Fruit fly (Drosophila melanogaster) S2 (cell line): ENCODE measurements around the gene Cpr72Ea.

Experiments
- CG8478 ChIP-seq: fragments of >200 bp; optimal IDR thresholded peaks from 2 replicates; lab custom pipeline; 2018
- CTCF ChIP-seq, 2 experiments: fragments of >200 bp; optimal IDR thresholded peaks; 2 replicates each; lab custom pipeline; 2018

- no peak for TF ChIP-seq CTCF (optimal IDR thresholded peaks at IDR 0.05; lab: Kevin White, UChicago)
- TF ChIP-seq CG8478 (lab: Kevin White, UChicago): no peak
Observed at dm6 chr3L:16367240-16367639, 4.8 kb downstream of the Cpr72Ea start, which contains the start of gene Cpr72Ec.
